Worm (Caenorhabditis elegans) whole organism, late embryonic: ENCODE results near the gene T07C4.3.

Experiments used
- ceh-24 ChIP-seq: sonication (generic microtip); optimal IDR thresholded peaks from 2 replicates; lab custom pipeline; 2016; ENCODE audit warnings: mild to moderate bottlenecking, missing genetic modification characterization, missing compliant biosample characterization
- ceh-9 ChIP-seq: sonication (generic microtip); optimal IDR thresholded peaks from 2 replicates; lab custom pipeline; 2016; ENCODE audit warnings: mild to moderate bottlenecking, missing genetic modification characterization, inconsistent platforms, missing compliant biosample characterization
- lin-11 ChIP-seq: fragments of 200-800 bp; sonication (Bioruptor generic); optimal IDR thresholded peaks from 2 replicates; lab custom pipeline; 2018; ENCODE audit warnings: mild to moderate bottlenecking, missing genetic modification characterization, missing compliant biosample characterization

ce11 chrIII:10386476-10386875 lies 34.5 kb downstream of the T07C4.3 start, which contains the start of gene C38H2.3:
- TF ChIP-seq lin-11: no peak
- TF ChIP-seq ceh-24 (tag; lab: Kevin White, UChicago): no peak
- TF ChIP-seq ceh-9 (tag; lab: Kevin White, UChicago): no peak
